Fruit fly (Drosophila melanogaster): ENCODE measurements around the gene CG3448.

DNA sequence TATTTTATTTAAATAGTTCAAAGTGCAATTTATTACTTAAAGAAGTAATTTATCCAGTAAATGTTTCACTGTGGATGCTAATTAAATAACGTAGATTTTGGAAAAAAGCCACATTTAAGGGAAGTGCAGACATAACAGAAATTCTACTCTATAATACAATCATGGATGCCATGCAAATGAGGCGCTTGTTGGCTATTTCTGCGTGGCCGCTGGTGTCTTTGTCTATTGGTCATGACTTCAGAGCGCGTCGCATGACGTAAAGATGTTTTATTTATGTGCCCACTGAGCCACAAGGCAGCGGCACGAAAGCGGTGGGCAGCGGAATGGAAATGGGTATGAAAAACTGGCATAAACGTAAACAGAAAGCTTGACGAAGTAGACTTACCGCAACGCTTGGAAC, 25.5 kb downstream of the CG3448 start:
- no peak for TF ChIP-seq topi (GFP tag; optimal IDR thresholded peaks at IDR 0.05)
- TF ChIP-seq lz (GFP tag; optimal IDR thresholded peaks at IDR 0.05): no peak
- TF ChIP-seq Hr39 (GFP tag; optimal IDR thresholded peaks at IDR 0.05): no peak
- TF ChIP-seq Eip93F (GFP tag; optimal IDR thresholded peaks at IDR 0.05): no peak
- peak; percentile 40; the same call in 1 of the 3 replicates for TF ChIP-seq CG6163 (GFP tag; IDR thresholded peaks at IDR 0.05)
- no peak for TF ChIP-seq CG16779 (tag; optimal IDR thresholded peaks at IDR 0.05)

All from whole organism, prepupa.